Worm (Caenorhabditis elegans) whole organism, mixed stage, embryonic: ENCODE measurements around the gene ins-37.

Experiments used
- blmp-1 ChIP-seq: fragments of 150-350 bp; optimal IDR thresholded peaks from 2 replicates; lab custom pipeline; 2014; ENCODE audit warnings: missing biosample characterization, missing genetic modification characterization
- ces-1 ChIP-seq: fragments of 150-350 bp; optimal IDR thresholded peaks from 2 replicates; lab custom pipeline; 2014; ENCODE audit warnings: missing biosample characterization, missing genetic modification reagents, missing genetic modification characterization
- drap-1 ChIP-seq: fragments of 200-800 bp; sonication (Bioruptor generic); optimal IDR thresholded peaks from 3 replicates; lab custom pipeline; 2018; ENCODE audit warnings: mild to moderate bottlenecking, missing genetic modification characterization, missing compliant biosample characterization
- elt-3 ChIP-seq: fragments of 150-350 bp; optimal IDR thresholded peaks from 2 replicates; lab custom pipeline; 2014; ENCODE audit warnings: missing biosample characterization, missing genetic modification characterization
- lin-13 ChIP-seq: fragments of 150-350 bp; optimal IDR thresholded peaks from 2 replicates; lab custom pipeline; 2014; ENCODE audit warnings: missing biosample characterization, missing genetic modification characterization
- mep-1 ChIP-seq: fragments of 150-350 bp; optimal IDR thresholded peaks from 2 replicates; lab custom pipeline; 2017; ENCODE audit warnings: missing biosample characterization, missing genetic modification reagents, missing genetic modification characterization, inconsistent platforms
- mls-2 ChIP-seq: sonication (generic microtip); optimal IDR thresholded peaks from 2 replicates; lab custom pipeline; 2016; ENCODE audit warnings: mild to moderate bottlenecking, missing genetic modification characterization, moderate library complexity, missing compliant biosample characterization
- nhr-12 ChIP-seq: fragments of 150-350 bp; optimal IDR thresholded peaks from 2 replicates; lab custom pipeline; 2014; ENCODE audit warnings: missing biosample characterization, missing genetic modification characterization
- nhr-28 ChIP-seq: fragments of 150-350 bp; optimal IDR thresholded peaks from 2 replicates; lab custom pipeline; 2014; ENCODE audit warnings: missing biosample characterization, missing genetic modification characterization
- nhr-76 ChIP-seq: sonication (generic microtip); optimal IDR thresholded peaks from 2 replicates; lab custom pipeline; 2017; ENCODE audit warnings: missing biosample characterization, missing genetic modification characterization
- pha-4 ChIP-seq: fragments of 150-350 bp; optimal IDR thresholded peaks from 2 replicates; lab custom pipeline; 2018; ENCODE audit warnings: missing biosample characterization, missing genetic modification reagents, missing genetic modification characterization
- snpc-4 ChIP-seq: fragments of 150-350 bp; optimal IDR thresholded peaks from 2 replicates; lab custom pipeline; 2014; ENCODE audit warnings: missing biosample characterization, missing genetic modification characterization
- unc-39 ChIP-seq: fragments of 150-350 bp; optimal IDR thresholded peaks from 2 replicates; lab custom pipeline; 2014; ENCODE audit warnings: missing biosample characterization, missing genetic modification characterization
- ztf-11 ChIP-seq: fragments of 150-350 bp; optimal IDR thresholded peaks from 2 replicates; lab custom pipeline; 2014; ENCODE audit warnings: missing biosample characterization, missing genetic modification characterization

DNA sequence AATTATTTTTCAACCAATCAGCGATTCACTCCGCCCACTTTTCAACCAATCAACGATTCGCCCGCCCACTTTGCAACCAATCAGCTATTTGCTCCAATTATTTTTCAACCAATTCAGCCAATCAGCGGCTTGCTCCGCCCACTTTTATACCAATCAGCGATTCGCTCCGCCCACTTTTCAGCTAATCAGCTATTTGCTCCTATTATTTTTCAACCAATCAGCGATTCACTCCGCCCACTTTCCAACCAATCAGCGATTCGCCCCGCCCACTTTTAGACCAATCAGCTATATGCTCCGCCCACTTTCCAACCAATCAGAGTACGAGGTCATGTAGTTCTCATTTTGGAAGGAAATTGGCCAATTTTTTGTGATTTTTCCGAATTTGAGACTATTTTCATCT, 19.4 kb upstream of the ins-37 start:
- TF ChIP-seq blmp-1 (tag; lab: Kevin White, UChicago) (no peak), nhr-28 (no peak), mls-2 (tag; lab: Kevin White, UChicago) (no peak), nhr-76 (no peak), ztf-11 (tag; lab: Kevin White, UChicago) (no peak), nhr-12 (no peak), unc-39 (no peak), elt-3 (no peak), pha-4 (no peak), snpc-4 (tag; lab: Kevin White, UChicago) (no peak), ces-1 (GFP tag; lab: Kevin White, UChicago) (no peak), mep-1 (tag; lab: Kevin White, UChicago) (no peak), drap-1 (no peak), lin-13 (no peak)
